Worm (Caenorhabditis elegans) whole organism, L1 larva: ENCODE data around the gene arp-11.

Experiments used
- C16A3.4 ChIP-seq: fragments of 150-350 bp; optimal IDR thresholded peaks from 2 replicates; lab custom pipeline; 2014; ENCODE audit warnings: missing biosample characterization, missing genetic modification characterization
- Y116A8C.19 ChIP-seq: sonication (generic microtip); optimal IDR thresholded peaks from 2 replicates; lab custom pipeline; 2016; ENCODE audit warnings: missing compliant biosample characterization, missing genetic modification characterization, borderline replicate concordance
- alr-1 ChIP-seq: fragments of 200-800 bp; sonication (Bioruptor generic); optimal IDR thresholded peaks from 2 replicates; lab custom pipeline; 2018; ENCODE audit warnings: borderline replicate concordance, mild to moderate bottlenecking, missing genetic modification characterization, missing compliant biosample characterization
- ama-1 ChIP-seq: fragments of 150-350 bp; optimal IDR thresholded peaks from 2 replicates; lab custom pipeline; 2014
- ceh-88 ChIP-seq: fragments of 200-800 bp; sonication (Bioruptor generic); IDR thresholded peaks from 2 replicates; pipeline ENCODE4 v1.3.6; 2022; ENCODE audit warnings: missing genetic modification characterization, missing compliant biosample characterization
- efl-1 ChIP-seq, 4 experiments: fragments of 150-350 bp; optimal IDR thresholded peaks in 3 of 4; peaks in 1 of 4; 1 replicate in 1 of 4; 2 replicates in 3 of 4; lab custom pipeline; 2014; ENCODE audit warnings: missing biosample characterization in 2 of 4, missing genetic modification characterization in 2 of 4, missing genetic modification reagents in 2 of 4
- elt-3 ChIP-seq, 6 experiments: fragments of 150-350 bp in 1 of 6; sonication (generic microtip); optimal IDR thresholded peaks; 2 replicates each; lab custom pipeline; 2017 to 2018; ENCODE audit warnings: missing biosample characterization in 6 of 6, missing genetic modification characterization in 6 of 6, inconsistent platforms in 1 of 6
- ets-5 ChIP-seq: fragments of 200-800 bp; sonication (Bioruptor generic); IDR thresholded peaks from 2 replicates; pipeline ENCODE4 v1.3.6; 2022; ENCODE audit warnings: missing genetic modification characterization, missing compliant biosample characterization
- fkh-4 ChIP-seq: sonication (generic microtip); optimal IDR thresholded peaks from 2 replicates; lab custom pipeline; 2016; ENCODE audit warnings: missing compliant biosample characterization, missing genetic modification characterization, borderline replicate concordance
- grh-1 ChIP-seq: fragments of 200-800 bp; sonication (Bioruptor generic); IDR thresholded peaks from 2 replicates; pipeline ENCODE4 v1.3.6; 2022; ENCODE audit warnings: missing genetic modification reagents, missing genetic modification characterization, missing compliant biosample characterization
- hlh-4 ChIP-seq: sonication (generic microtip); optimal IDR thresholded peaks from 2 replicates; lab custom pipeline; 2016; ENCODE audit warnings: mild to moderate bottlenecking, missing genetic modification characterization, missing compliant biosample characterization
- lin-14 ChIP-seq: fragments of 200-800 bp; sonication (Bioruptor generic); optimal IDR thresholded peaks from 2 replicates; lab custom pipeline; 2018; ENCODE audit warnings: mild to moderate bottlenecking, missing genetic modification characterization, moderate library complexity, missing compliant biosample characterization
- lin-35 ChIP-seq, 2 experiments: fragments of 150-350 bp; optimal IDR thresholded peaks; 2 replicates each; lab custom pipeline; 2014; ENCODE audit warnings: missing biosample characterization in 2 of 2, missing genetic modification characterization in 2 of 2, missing genetic modification reagents in 2 of 2
- lir-3 ChIP-seq: sonication (generic microtip); optimal IDR thresholded peaks from 2 replicates; lab custom pipeline; 2016; ENCODE audit warnings: mild to moderate bottlenecking, missing genetic modification characterization, moderate library complexity, missing compliant biosample characterization; ENCODE audit not compliant: poor library complexity
- mdl-1 ChIP-seq, 2 experiments: fragments of 150-350 bp; optimal IDR thresholded peaks; 2 replicates each; lab custom pipeline; 2014 to 2017; ENCODE audit warnings: missing biosample characterization in 2 of 2, missing genetic modification characterization in 2 of 2, inconsistent platforms in 1 of 2
- nhr-19 ChIP-seq: fragments of 200-800 bp; sonication (Bioruptor generic); conservative IDR thresholded peaks from 2 replicates; pipeline ENCODE4 v1.3.6; 2022; ENCODE audit warnings: missing genetic modification characterization, missing compliant biosample characterization
- nhr-76 ChIP-seq: sonication (generic microtip); optimal IDR thresholded peaks from 2 replicates; lab custom pipeline; 2017; ENCODE audit warnings: missing biosample characterization, missing genetic modification characterization
- nhr-85 ChIP-seq: sonication (generic microtip); peaks from one replicate; lab custom pipeline; 2016; ENCODE audit warnings: missing genetic modification characterization, inconsistent platforms, missing compliant biosample characterization
- pqm-1 ChIP-seq: sonication (generic microtip); optimal IDR thresholded peaks from 3 replicates; lab custom pipeline; 2017; ENCODE audit warnings: missing biosample characterization, missing genetic modification characterization
- rnt-1 ChIP-seq: sonication (generic microtip); optimal IDR thresholded peaks from 2 replicates; lab custom pipeline; 2016; ENCODE audit warnings: mild to moderate bottlenecking, missing genetic modification characterization, moderate library complexity, missing compliant biosample characterization
- skn-1 ChIP-seq: fragments of 150-350 bp; optimal IDR thresholded peaks from 2 replicates; lab custom pipeline; 2014; ENCODE audit warnings: missing biosample characterization, missing genetic modification characterization
- sptf-1 ChIP-seq: fragments of 150-350 bp; optimal IDR thresholded peaks from 2 replicates; lab custom pipeline; 2014; ENCODE audit warnings: missing biosample characterization, missing genetic modification characterization
- unc-62 ChIP-seq: fragments of 150-350 bp; optimal IDR thresholded peaks from 2 replicates; lab custom pipeline; 2014; ENCODE audit warnings: missing biosample characterization, missing genetic modification reagents, missing genetic modification characterization
- unc-98 ChIP-seq: fragments of 200-800 bp; sonication (Bioruptor generic); IDR thresholded peaks from 2 replicates; pipeline ENCODE4 v1.3.6; 2022; ENCODE audit warnings: missing genetic modification characterization, missing compliant biosample characterization
- vab-15 ChIP-seq: sonication (generic microtip); optimal IDR thresholded peaks from 2 replicates; lab custom pipeline; 2017; ENCODE audit warnings: missing genotype, mild to moderate bottlenecking, missing genetic modification characterization, missing compliant biosample characterization
- zag-1 ChIP-seq: fragments of 150-350 bp; optimal IDR thresholded peaks from 2 replicates; lab custom pipeline; 2014; ENCODE audit warnings: missing biosample characterization, missing genetic modification characterization

Gene arp-11

ce11 chrIV:7877255-7877654 is 24.8 kb downstream of the arp-11 start (continued):
- TF ChIP-seq lin-35 (GFP tag; optimal IDR thresholded peaks at IDR 0.05; lab: Kevin White, UChicago) (no peak), nhr-76 (tag; lab: Kevin White, UChicago) (no peak), nhr-19 (GFP tag; lab: Robert Waterston, UW) (no peak)
- TF ChIP-seq, all 84 proteins: peak for 0

DNA sequence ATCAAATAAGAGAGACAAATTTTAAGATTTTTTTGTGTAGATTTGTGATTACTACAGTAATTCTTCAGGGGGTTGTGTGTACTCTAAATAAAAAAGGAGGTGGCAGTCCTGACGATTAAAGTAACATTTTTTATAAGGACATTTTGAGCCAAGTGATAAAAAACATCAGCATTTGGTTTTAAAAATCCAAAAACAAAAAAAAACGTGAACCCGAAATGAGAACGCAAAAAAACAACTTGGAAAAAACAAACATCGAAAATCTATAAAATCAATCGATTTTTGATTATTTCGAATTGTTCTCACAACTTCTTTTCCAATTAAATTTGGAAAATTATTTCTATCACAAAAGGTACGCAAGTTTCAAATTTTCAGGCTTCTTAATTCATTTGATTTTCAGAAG is 31.6 kb downstream of the arp-11 start, which contains the start of gene T06C10.3:
TSS of gene T06C10.3 (plus strand) at position 301 of the 400 bp plus-strand sequence.
- TF ChIP-seq nhr-85 (tag; lab: Kevin White, UChicago) = peak; percentile 42
- TF ChIP-seq fkh-4 (tag; lab: Kevin White, UChicago) = no peak
- TF ChIP-seq efl-1 (optimal IDR thresholded peaks at IDR 0.05; lab: Kevin White, UChicago) = no peak
- peak in 1 of 2 experiments; percentile 71 for TF ChIP-seq efl-1 (GFP tag; optimal IDR thresholded peaks at IDR 0.05 in 1 of 2; lab: Kevin White, UChicago)
- TF ChIP-seq elt-3 (tag; optimal IDR thresholded peaks at IDR 0.05; lab: Kevin White, UChicago) = no peak
- TF ChIP-seq nhr-76 (tag; lab: Kevin White, UChicago) = no peak

DNA sequence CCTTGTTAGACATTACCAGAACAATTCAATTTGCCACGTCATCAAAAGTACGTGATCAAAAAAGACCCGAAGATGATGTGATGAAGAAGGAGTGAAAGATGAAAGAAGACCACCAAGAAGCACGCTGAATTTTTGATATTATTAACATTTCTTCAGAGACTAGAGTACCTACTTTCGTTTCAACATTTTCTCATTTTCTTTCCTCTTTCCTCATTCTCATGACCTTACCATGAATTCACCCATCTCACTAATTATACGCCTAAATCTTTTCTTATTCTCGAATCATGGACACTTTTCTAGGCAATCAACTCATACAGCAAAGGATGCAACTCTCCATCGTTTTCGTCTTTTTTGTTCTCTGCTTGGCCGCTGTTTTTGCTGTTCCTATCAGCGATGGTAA is 33.5 kb downstream of the arp-11 start, which contains the start of gene flp-10:
TSS of gene flp-10 (plus strand) at position 301 of the 400 bp plus-strand sequence.
- TF ChIP-seq skn-1 (no peak), sptf-1 (tag; lab: Kevin White, UChicago) (no peak), hlh-4 (tag; lab: Kevin White, UChicago) (no peak), lir-3 (tag; lab: Kevin White, UChicago) (no peak), grh-1 (GFP tag; lab: Robert Waterston, UW) (no peak), Y116A8C.19 (no peak), zag-1 (tag; lab: Kevin White, UChicago) (no peak), mdl-1 (tag; optimal IDR thresholded peaks at IDR 0.05; lab: Kevin White, UChicago) (no peak), ceh-88 (GFP tag; lab: Robert Waterston, UW) (no peak), nhr-76 (tag; lab: Kevin White, UChicago) (no peak)

DNA sequence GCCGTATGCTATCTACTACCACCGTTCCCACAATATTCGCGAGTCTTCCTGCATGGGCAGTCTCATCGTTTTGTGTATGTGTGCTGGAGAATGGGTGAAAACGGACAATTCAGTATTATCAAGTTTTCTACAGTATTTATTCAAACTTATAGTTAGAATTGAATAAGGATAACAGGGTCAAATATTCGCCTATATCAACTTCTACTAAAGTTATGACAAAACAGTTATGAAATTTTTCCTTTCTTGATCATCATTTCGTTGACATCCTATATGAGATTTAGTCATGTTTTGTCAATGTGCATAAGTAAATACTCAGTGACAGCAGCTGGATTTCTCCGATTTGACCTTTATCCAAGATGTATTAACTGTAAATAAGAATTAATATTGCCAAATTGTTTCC is 50.8 kb downstream of the arp-11 start:
- TF ChIP-seq alr-1 (tag; lab: Kevin White, UChicago) (no peak), vab-15 (tag; lab: Kevin White, UChicago) (no peak), unc-62 (GFP tag; lab: Kevin White, UChicago) (no peak), ets-5 (GFP tag; lab: Robert Waterston, UW) (no peak)

- TF ChIP-seq ama-1 (lab: Kevin White, UChicago) (no peak), lin-14 (no peak), C16A3.4 (tag; lab: Kevin White, UChicago) (no peak), efl-1 (optimal IDR thresholded peaks at IDR 0.05; lab: Kevin White, UChicago) (no peak), efl-1 (GFP tag; optimal IDR thresholded peaks at IDR 0.05 in 1 of 2; lab: Kevin White, UChicago) (peak in 1 of 2 experiments; percentile 73), mdl-1 (tag; optimal IDR thresholded peaks at IDR 0.05; lab: Kevin White, UChicago) (no peak), pqm-1 (tag; lab: Kevin White, UChicago) (no peak), rnt-1 (tag; lab: Kevin White, UChicago) (no peak), unc-98 (GFP tag; lab: Robert Waterston, UW) (no peak)
- TF ChIP-seq, all 84 proteins: peak for 1
Observed at ce11 chrIV:7850329-7850728, 51.7 kb downstream of the arp-11 start.
